Worm (Caenorhabditis elegans): ENCODE data around the gene pipp-4P.

pipp-4P gene

DNA sequence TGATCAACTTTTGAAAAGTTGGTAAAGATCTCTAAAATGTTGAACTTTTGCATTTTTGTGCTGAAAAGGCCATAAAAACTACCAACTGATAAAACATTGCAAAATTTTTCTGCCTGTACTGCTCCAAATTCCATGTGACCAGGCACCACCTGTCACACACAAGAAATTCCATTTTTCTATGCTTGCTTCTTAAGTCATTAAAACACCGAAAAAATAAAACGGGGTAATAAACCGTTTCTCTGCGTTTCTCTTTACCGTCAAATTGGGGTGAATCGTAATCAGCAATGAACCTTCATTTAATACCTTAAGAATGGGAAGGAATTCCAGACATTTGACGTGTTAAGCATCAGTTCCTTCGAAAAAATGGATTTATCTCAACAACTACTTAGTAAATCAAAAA is 51.1 kb downstream of the pipp-4P start (continued):
- TF ChIP-seq ZK546.5 (tag; optimal IDR thresholded peaks at IDR 0.05) = no peak
- TF ChIP-seq nfya-1 (tag; optimal IDR thresholded peaks at IDR 0.05; ENCODE audit: insufficient read depth) = no peak

DNA sequence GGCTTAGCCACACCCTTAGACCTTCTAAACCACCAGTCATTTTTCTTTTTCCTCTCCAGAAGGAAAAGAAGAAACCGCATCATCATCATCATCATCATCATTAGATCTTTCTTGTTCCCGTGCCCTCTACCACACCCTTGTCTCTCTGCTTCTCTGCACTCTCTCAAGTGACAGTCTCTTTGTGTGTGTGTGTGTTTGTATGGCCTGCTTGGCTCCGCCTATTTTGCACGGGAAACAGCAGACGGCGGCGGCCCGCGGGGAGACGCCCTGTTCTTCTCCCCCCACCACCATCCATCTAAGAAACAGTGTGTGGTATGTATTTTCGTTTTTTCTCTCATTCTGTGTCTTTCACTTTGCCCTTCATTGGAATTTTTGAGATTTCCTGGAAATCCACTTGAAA is 52.7 kb downstream of the pipp-4P start:
- TF ChIP-seq snpc-4 (tag; optimal IDR thresholded peaks at IDR 0.05) (no peak), ceh-9 (tag; optimal IDR thresholded peaks at IDR 0.05) (no peak), nhr-12 (tag; optimal IDR thresholded peaks at IDR 0.05) (no peak), mdl-1 (tag; optimal IDR thresholded peaks at IDR 0.05) (peak; percentile 30), lin-15B (tag; optimal IDR thresholded peaks at IDR 0.05) (peak; percentile 7), pqm-1 (tag; optimal IDR thresholded peaks at IDR 0.05) (peak; percentile 57), ama-1 (optimal IDR thresholded peaks at IDR 0.05) (no peak), nhr-77 (tag; optimal IDR thresholded peaks at IDR 0.05) (no peak), aly-2 (tag; optimal IDR thresholded peaks at IDR 0.05) (no peak), skn-1 (tag; optimal IDR thresholded peaks at IDR 0.05) (peak; percentile 25), ceh-82 (tag; optimal IDR thresholded peaks at IDR 0.05) (no peak), lin-39 (tag; optimal IDR thresholded peaks at IDR 0.05) (peak; percentile 63), nhr-28 (tag; optimal IDR thresholded peaks at IDR 0.05) (no peak), nhr-76 (tag; optimal IDR thresholded peaks at IDR 0.05) (no peak), nhr-25 (tag; optimal IDR thresholded peaks at IDR 0.05) (peak; percentile 95), pha-4 (tag; optimal IDR thresholded peaks at IDR 0.05) (no peak), lsy-12 (tag; optimal IDR thresholded peaks at IDR 0.05) (peak; percentile 29), R02D3.7 (tag; optimal IDR thresholded peaks at IDR 0.05) (no peak), tbx-2 (tag; optimal IDR thresholded peaks at IDR 0.05) (peak; percentile 11), fos-1 (tag; optimal IDR thresholded peaks at IDR 0.05) (no peak), eor-1 (tag; optimal IDR thresholded peaks at IDR 0.05) (no peak), elt-2 (tag; optimal IDR thresholded peaks at IDR 0.05) (peak; percentile 63), unc-62 (GFP tag; optimal IDR thresholded peaks at IDR 0.05) (peak; percentile 56), ceh-16 (tag; optimal IDR thresholded peaks at IDR 0.05) (no peak), elt-1 (tag; optimal IDR thresholded peaks at IDR 0.05) (peak; percentile 25), egl-5 (tag; optimal IDR thresholded peaks at IDR 0.05) (peak; percentile 6), ceh-28 (tag; optimal IDR thresholded peaks at IDR 0.05) (peak; percentile 62), ztf-11 (tag; optimal IDR thresholded peaks at IDR 0.05) (no peak), unc-39 (tag; optimal IDR thresholded peaks at IDR 0.05) (no peak), ZK546.5 (tag; optimal IDR thresholded peaks at IDR 0.05) (no peak), elt-3 (tag; optimal IDR thresholded peaks at IDR 0.05) (peak in 1 of 3 experiments; percentile 77), sea-2 (GFP tag; optimal IDR thresholded peaks at IDR 0.05) (no peak), nhr-67 (tag; optimal IDR thresholded peaks at IDR 0.05) (no peak), mml-1 (tag; optimal IDR thresholded peaks at IDR 0.05) (no peak), nhr-11 (tag; optimal IDR thresholded peaks at IDR 0.05) (no peak), jun-1 (tag; optimal IDR thresholded peaks at IDR 0.05) (peak; percentile 65), nhr-23 (tag; optimal IDR thresholded peaks at IDR 0.05) (peak; percentile 90), hmg-11 (tag; optimal IDR thresholded peaks at IDR 0.05) (peak; percentile 44), fkh-10 (GFP tag; optimal IDR thresholded peaks at IDR 0.05) (no peak), nfya-1 (tag; optimal IDR thresholded peaks at IDR 0.05; ENCODE audit: insufficient read depth) (peak; percentile 71), zag-1 (tag; optimal IDR thresholded peaks at IDR 0.05) (no peak), nhr-43 (tag; optimal IDR thresholded peaks at IDR 0.05; ENCODE audit: poor library complexity, severe bottlenecking) (peak; percentile 84), ztf-4 (tag; optimal IDR thresholded peaks at IDR 0.05) (no peak), daf-12 (tag; optimal IDR thresholded peaks at IDR 0.05) (no peak), nhr-237 (tag; optimal IDR thresholded peaks at IDR 0.05) (no peak), egl-27 (tag; optimal IDR thresholded peaks at IDR 0.05) (no peak), fkh-2 (tag; optimal IDR thresholded peaks at IDR 0.05) (no peak)
